Worm (Caenorhabditis elegans) whole organism, L1 larva: Measurements from ENCODE around the gene srh-147.

Experiments
- C16A3.4 ChIP-seq: fragments of 150-350 bp; optimal IDR thresholded peaks from 2 replicates; lab custom pipeline; 2014; ENCODE audit warnings: missing biosample characterization, missing genetic modification characterization
- F16B12.6 ChIP-seq: fragments of 150-350 bp; optimal IDR thresholded peaks from 2 replicates; lab custom pipeline; 2014; ENCODE audit warnings: missing biosample characterization, missing genetic modification characterization
- aha-1 ChIP-seq: fragments of 150-350 bp; optimal IDR thresholded peaks from 2 replicates; lab custom pipeline; 2014; ENCODE audit warnings: missing biosample characterization, missing genetic modification characterization
- ceh-63 ChIP-seq: fragments of 200-800 bp; sonication (Bioruptor generic); optimal IDR thresholded peaks from 2 replicates; lab custom pipeline; 2018; ENCODE audit warnings: mild to moderate bottlenecking, missing genetic modification characterization, missing compliant biosample characterization
- ceh-88 ChIP-seq: fragments of 200-800 bp; sonication (Bioruptor generic); IDR thresholded peaks from 2 replicates; pipeline ENCODE4 v1.3.6; 2022; ENCODE audit warnings: missing genetic modification characterization, missing compliant biosample characterization
- efl-1 ChIP-seq, 4 experiments: fragments of 150-350 bp; optimal IDR thresholded peaks in 3 of 4; peaks in 1 of 4; 1 replicate in 1 of 4; 2 replicates in 3 of 4; lab custom pipeline; 2014; ENCODE audit warnings: missing biosample characterization in 2 of 4, missing genetic modification characterization in 2 of 4, missing genetic modification reagents in 2 of 4
- elt-2 ChIP-seq: sonication (generic microtip); optimal IDR thresholded peaks from 2 replicates; lab custom pipeline; 2016; ENCODE audit warnings: missing genetic modification characterization, mild to moderate bottlenecking, inconsistent platforms, missing compliant biosample characterization, missing genetic modification reagents
- fkh-10 ChIP-seq: sonication (generic microtip); optimal IDR thresholded peaks from 2 replicates; lab custom pipeline; 2017; ENCODE audit warnings: missing biosample characterization, missing genetic modification reagents, missing genetic modification characterization
- fkh-4 ChIP-seq: sonication (generic microtip); optimal IDR thresholded peaks from 2 replicates; lab custom pipeline; 2016; ENCODE audit warnings: missing compliant biosample characterization, missing genetic modification characterization, borderline replicate concordance
- fos-1 ChIP-seq: fragments of 150-350 bp; optimal IDR thresholded peaks from 2 replicates; lab custom pipeline; 2014; ENCODE audit warnings: missing biosample characterization, missing genetic modification characterization
- hlh-17 ChIP-seq: fragments of 200-800 bp; sonication (Bioruptor generic); optimal IDR thresholded peaks from 2 replicates; lab custom pipeline; 2018; ENCODE audit warnings: missing genetic modification characterization, mild to moderate bottlenecking, missing compliant biosample characterization, moderate library complexity, borderline replicate concordance
- isw-1 ChIP-seq: fragments of 200-800 bp; sonication (Bioruptor generic); IDR thresholded peaks from 2 replicates; pipeline ENCODE4 v1.3.6; 2022; ENCODE audit warnings: missing genetic modification characterization, missing compliant biosample characterization
- lin-14 ChIP-seq: fragments of 200-800 bp; sonication (Bioruptor generic); optimal IDR thresholded peaks from 2 replicates; lab custom pipeline; 2018; ENCODE audit warnings: mild to moderate bottlenecking, missing genetic modification characterization, moderate library complexity, missing compliant biosample characterization
- lsy-2 ChIP-seq, 2 experiments: fragments of 150-350 bp; optimal IDR thresholded peaks; 2 replicates each; lab custom pipeline; 2014; ENCODE audit warnings: missing biosample characterization in 2 of 2, missing genetic modification characterization in 2 of 2
- mep-1 ChIP-seq: fragments of 150-350 bp; optimal IDR thresholded peaks from 2 replicates; lab custom pipeline; 2014; ENCODE audit warnings: missing biosample characterization, missing genetic modification characterization
- nhr-11 ChIP-seq: fragments of 150-350 bp; optimal IDR thresholded peaks from 2 replicates; lab custom pipeline; 2014; ENCODE audit warnings: missing biosample characterization, missing genetic modification characterization
- nhr-20 ChIP-seq: sonication (generic microtip); optimal IDR thresholded peaks from 2 replicates; lab custom pipeline; 2016; ENCODE audit warnings: mild to moderate bottlenecking, missing genetic modification characterization, missing compliant biosample characterization
- nhr-47 ChIP-seq: sonication (generic microtip); optimal IDR thresholded peaks from 2 replicates; lab custom pipeline; 2016; ENCODE audit warnings: mild to moderate bottlenecking, missing genetic modification characterization, moderate library complexity, missing compliant biosample characterization
- nhr-76 ChIP-seq: sonication (generic microtip); optimal IDR thresholded peaks from 2 replicates; lab custom pipeline; 2017; ENCODE audit warnings: missing biosample characterization, missing genetic modification characterization
- nhr-77 ChIP-seq: fragments of 150-350 bp; optimal IDR thresholded peaks from 2 replicates; lab custom pipeline; 2014; ENCODE audit warnings: missing biosample characterization, missing genetic modification characterization
- nhr-90 ChIP-seq: sonication (generic microtip); optimal IDR thresholded peaks from 2 replicates; lab custom pipeline; 2016; ENCODE audit warnings: mild to moderate bottlenecking, missing genetic modification characterization, missing compliant biosample characterization; ENCODE audit not compliant: poor library complexity
- pqm-1 ChIP-seq: sonication (generic microtip); optimal IDR thresholded peaks from 3 replicates; lab custom pipeline; 2017; ENCODE audit warnings: missing biosample characterization, missing genetic modification characterization
- sup-37 ChIP-seq: fragments of 200-800 bp; sonication (Bioruptor generic); optimal IDR thresholded peaks from 2 replicates; lab custom pipeline; 2018; ENCODE audit warnings: mild to moderate bottlenecking, missing genetic modification characterization, missing compliant biosample characterization
- unc-62 ChIP-seq: fragments of 150-350 bp; optimal IDR thresholded peaks from 2 replicates; lab custom pipeline; 2014; ENCODE audit warnings: missing biosample characterization, missing genetic modification reagents, missing genetic modification characterization
- unc-86 ChIP-seq: sonication (generic microtip); optimal IDR thresholded peaks from 2 replicates; lab custom pipeline; 2016; ENCODE audit warnings: missing genetic modification characterization, missing compliant biosample characterization
- unc-98 ChIP-seq: fragments of 200-800 bp; sonication (Bioruptor generic); IDR thresholded peaks from 2 replicates; pipeline ENCODE4 v1.3.6; 2022; ENCODE audit warnings: missing genetic modification characterization, missing compliant biosample characterization
- vab-15 ChIP-seq: sonication (generic microtip); optimal IDR thresholded peaks from 2 replicates; lab custom pipeline; 2017; ENCODE audit warnings: missing genotype, mild to moderate bottlenecking, missing genetic modification characterization, missing compliant biosample characterization
- xbp-1 ChIP-seq: sonication (generic microtip); optimal IDR thresholded peaks from 2 replicates; lab custom pipeline; 2016; ENCODE audit warnings: missing genetic modification characterization, missing compliant biosample characterization
- zag-1 ChIP-seq: fragments of 150-350 bp; optimal IDR thresholded peaks from 2 replicates; lab custom pipeline; 2014; ENCODE audit warnings: missing biosample characterization, missing genetic modification characterization
- ztf-11 ChIP-seq, 2 experiments: sonication (generic microtip); optimal IDR thresholded peaks; 2 replicates each; lab custom pipeline; 2016 to 2017; ENCODE audit warnings: missing genetic modification characterization in 2 of 2, missing biosample characterization in 1 of 2, missing compliant biosample characterization in 1 of 2
- ztf-4 ChIP-seq: fragments of 150-350 bp; optimal IDR thresholded peaks from 2 replicates; lab custom pipeline; 2014; ENCODE audit warnings: missing biosample characterization, missing genetic modification characterization

The srh-147 gene

DNA sequence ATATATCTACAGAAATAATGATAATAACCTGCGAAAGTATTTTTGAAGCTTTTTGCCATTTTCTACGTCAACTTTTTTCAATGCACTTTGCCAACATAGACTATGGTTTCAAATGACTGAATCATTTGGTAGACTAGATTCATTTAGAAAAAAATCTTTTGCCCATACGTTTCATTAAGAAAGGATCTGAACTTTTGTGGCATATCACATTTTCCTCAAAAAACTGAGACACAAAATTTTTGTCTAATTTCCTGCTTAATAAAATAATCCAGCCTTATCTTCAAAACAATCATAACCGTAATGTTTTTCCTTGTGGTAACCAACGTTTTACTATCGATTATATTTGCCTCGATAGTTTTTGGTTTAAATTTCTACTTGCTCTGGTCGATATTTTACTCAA is 24.0 kb downstream of the srh-147 start, which contains the start of gene srbc-51:
Gene srbc-51 (plus strand): TSS at position 301 of the 400 bp plus-strand sequence.
- no peak for TF ChIP-seq vab-15 (tag; lab: Kevin White, UChicago)
- no peak for TF ChIP-seq fos-1
- no peak for TF ChIP-seq nhr-76 (tag; lab: Kevin White, UChicago)
- TF ChIP-seq xbp-1 (tag; lab: Kevin White, UChicago), result no peak
- no peak for TF ChIP-seq ceh-63 (GFP tag; lab: Kevin White, UChicago)
- no peak for TF ChIP-seq efl-1 (optimal IDR thresholded peaks at IDR 0.05; lab: Kevin White, UChicago)
- TF ChIP-seq efl-1 (GFP tag; optimal IDR thresholded peaks at IDR 0.05 in 1 of 2; lab: Kevin White, UChicago), result no peak
- TF ChIP-seq fkh-4 (tag; lab: Kevin White, UChicago), result no peak
- TF ChIP-seq mep-1 (tag; lab: Kevin White, UChicago), result no peak
- no peak for TF ChIP-seq lsy-2 (tag; optimal IDR thresholded peaks at IDR 0.05; lab: Kevin White, UChicago)
- no peak for TF ChIP-seq zag-1 (tag; lab: Kevin White, UChicago)
- no peak for TF ChIP-seq hlh-17 (GFP tag; lab: Kevin White, UChicago)
- TF ChIP-seq nhr-77, result no peak
- TF ChIP-seq, all 84 proteins: peak for 0

DNA sequence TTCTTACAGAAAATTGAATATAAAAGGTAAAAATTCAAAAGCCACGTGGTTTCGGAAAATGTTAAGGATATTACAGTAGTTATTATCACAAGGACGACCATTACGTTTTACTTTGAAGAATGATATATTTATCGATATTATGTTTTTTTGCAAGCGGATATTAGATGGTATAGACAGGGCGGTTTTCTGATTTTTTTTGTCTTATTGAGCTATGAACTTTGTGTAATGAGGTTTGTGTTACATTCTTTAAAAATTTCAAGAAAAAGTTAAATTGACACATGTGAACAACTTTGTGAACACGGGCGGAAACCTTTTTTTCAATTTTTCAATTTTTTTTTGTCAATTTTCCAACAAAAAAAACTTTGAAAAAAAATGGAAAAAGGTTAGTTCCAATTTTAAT is 25.3 kb downstream of the srh-147 start, which contains the start of gene srbc-50:
Gene srbc-50 (minus strand): TSS at position 101 of the 400 bp plus-strand sequence.
- TF ChIP-seq elt-2 (tag; lab: Kevin White, UChicago), result no peak
- no peak for TF ChIP-seq sup-37

DNA sequence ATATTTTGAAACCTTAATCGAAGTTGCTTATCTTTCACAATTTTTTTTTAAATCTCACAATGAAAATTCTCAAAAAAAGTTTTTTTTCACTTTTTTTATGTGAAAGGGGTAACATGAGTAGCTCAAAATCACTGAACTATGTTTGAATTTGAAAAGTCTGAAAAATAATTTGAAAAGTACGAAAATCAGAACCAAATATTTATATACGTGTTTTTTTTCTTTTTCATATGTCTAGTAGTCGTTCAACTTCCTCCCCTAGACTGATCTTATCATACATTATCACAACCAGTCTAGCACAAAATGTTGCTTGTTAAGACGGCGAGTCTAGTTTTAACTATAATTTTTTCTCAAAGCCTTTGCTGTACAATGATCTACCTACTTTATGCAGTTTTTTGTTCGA is 28.7 kb downstream of the srh-147 start, which contains the start of gene srbc-49:
Gene srbc-49 (plus strand): TSS at position 301 of the 400 bp plus-strand sequence.
- TF ChIP-seq aha-1 (tag; lab: Kevin White, UChicago), result no peak
- no peak for TF ChIP-seq efl-1 (optimal IDR thresholded peaks at IDR 0.05; lab: Kevin White, UChicago)
- TF ChIP-seq efl-1 (GFP tag; optimal IDR thresholded peaks at IDR 0.05 in 1 of 2; lab: Kevin White, UChicago), result peak in 1 of 2 experiments; percentile 42
- TF ChIP-seq, all 84 proteins: peak for 1

DNA sequence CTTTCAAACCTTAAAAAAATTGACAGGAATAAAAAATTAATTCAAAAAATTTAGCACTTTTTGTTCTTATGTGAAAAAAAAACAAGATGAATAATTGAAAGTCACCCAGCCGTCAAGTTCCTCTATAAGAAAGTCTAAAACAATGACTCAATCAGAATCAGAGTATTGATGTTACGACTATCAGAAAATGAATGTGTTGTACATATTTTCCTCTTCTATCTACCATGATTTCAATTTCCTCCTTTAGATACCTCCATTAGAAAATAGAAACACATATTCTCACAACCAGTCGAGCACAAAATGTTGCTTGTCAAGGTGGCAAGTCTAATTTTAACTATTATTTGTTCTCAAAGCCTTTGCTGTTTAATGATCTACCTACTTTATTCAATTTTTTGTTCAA is 30.1 kb downstream of the srh-147 start, which contains the start of gene srbc-48:
Gene srbc-48 (plus strand): TSS at position 301 of the 400 bp plus-strand sequence.
- TF ChIP-seq ceh-63 (GFP tag; lab: Kevin White, UChicago) (no peak), zag-1 (tag; lab: Kevin White, UChicago) (no peak), fkh-10 (GFP tag; lab: Kevin White, UChicago) (no peak), nhr-11 (no peak), ceh-88 (GFP tag; lab: Robert Waterston, UW) (no peak), nhr-47 (tag; lab: Kevin White, UChicago) (no peak), nhr-77 (no peak), unc-98 (GFP tag; lab: Robert Waterston, UW) (no peak), elt-2 (tag; lab: Kevin White, UChicago) (no peak), mep-1 (tag; lab: Kevin White, UChicago) (no peak)

DNA sequence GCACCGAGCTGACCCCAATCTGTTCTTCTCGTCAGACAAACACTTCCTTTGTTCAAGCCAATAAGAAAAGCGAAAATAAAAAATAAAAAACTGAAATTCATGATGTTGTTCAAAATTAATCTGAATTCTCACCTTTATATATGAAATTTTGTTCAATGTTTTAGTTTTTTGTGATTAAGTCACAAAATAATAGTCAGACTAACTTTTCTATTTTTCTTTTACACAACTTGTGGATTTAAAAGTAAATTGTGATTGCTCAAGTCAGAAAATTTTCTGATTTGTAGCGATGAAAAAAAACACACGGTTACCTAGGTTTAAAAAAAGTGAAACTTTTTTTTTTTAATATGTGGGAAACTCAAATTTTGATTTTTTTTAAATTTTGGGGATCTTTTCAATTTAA is 32.4 kb downstream of the srh-147 start, which contains the start of gene abf-3:
Gene abf-3 (minus strand): TSS at position 101 of the 400 bp plus-strand sequence.
- TF ChIP-seq nhr-47 (tag; lab: Kevin White, UChicago) (no peak), pqm-1 (no peak), nhr-90 (tag; lab: Kevin White, UChicago) (no peak), ztf-11 (tag; optimal IDR thresholded peaks at IDR 0.05; lab: Kevin White, UChicago) (no peak), unc-86 (tag; lab: Kevin White, UChicago) (no peak), unc-62 (no peak), lin-14 (GFP tag; lab: Kevin White, UChicago) (no peak), F16B12.6 (tag; lab: Kevin White, UChicago) (no peak), nhr-20 (tag; lab: Kevin White, UChicago) (no peak), C16A3.4 (tag; lab: Kevin White, UChicago) (no peak), elt-2 (tag; lab: Kevin White, UChicago) (no peak), fkh-10 (GFP tag; lab: Kevin White, UChicago) (no peak), ceh-63 (GFP tag; lab: Kevin White, UChicago) (no peak), ztf-4 (tag; lab: Kevin White, UChicago) (no peak), isw-1 (no peak)
